Fruit fly (Drosophila melanogaster): Measurements from ENCODE around the gene CG3534.

DNA sequence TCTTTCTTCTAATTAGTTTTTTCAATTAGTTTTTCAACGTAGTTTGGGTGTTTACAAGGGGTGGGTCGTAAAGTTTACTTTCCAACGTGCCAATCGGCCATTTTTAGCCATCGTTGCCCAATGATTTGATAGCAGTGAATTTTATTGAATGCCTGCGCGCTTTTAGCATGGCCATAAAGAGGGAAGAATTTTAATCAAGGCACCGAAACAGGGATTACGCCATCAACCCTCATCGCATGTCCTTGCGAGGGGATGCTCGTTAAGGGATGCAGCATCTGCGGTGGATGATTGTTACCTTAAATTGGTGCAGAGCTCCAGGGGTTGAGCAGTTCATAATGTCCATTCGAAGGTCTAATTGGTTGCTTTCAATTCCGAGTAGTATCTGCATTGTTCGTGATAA lies 13.2 kb upstream of the CG3534 start:
- TF ChIP-seq dmrt93B (GFP tag; optimal IDR thresholded peaks at IDR 0.05), result no peak
- no peak for TF ChIP-seq sage (GFP tag; optimal IDR thresholded peaks at IDR 0.05)
- TF ChIP-seq OdsH (GFP tag; optimal IDR thresholded peaks at IDR 0.05), result no peak
- no peak for TF ChIP-seq foxo (GFP tag; optimal IDR thresholded peaks at IDR 0.05)

All from whole organism, wandering third instar larva.